Worm (Caenorhabditis elegans) whole organism, L4 larva: ENCODE measurements around the gene dis-3.
A peak's percentile ranks its signal among the peaks of the same experiment; 100 is the strongest.

ENCODE experiments used
- D1046.2 ChIP-seq: fragments of 200-800 bp; sonication (Bioruptor generic); IDR thresholded peaks from 2 replicates; pipeline ENCODE4 v1.3.6; 2022; ENCODE audit warnings: missing genetic modification characterization, missing compliant biosample characterization
- R02D3.7 ChIP-seq: fragments of 150-350 bp; sonication (generic microtip); optimal IDR thresholded peaks from 3 replicates; lab custom pipeline; 2014; ENCODE audit warnings: missing biosample characterization, missing genetic modification characterization
- T20F7.1 ChIP-seq: fragments of 200-800 bp; sonication (Bioruptor generic); optimal IDR thresholded peaks from 2 replicates; lab custom pipeline; 2018; ENCODE audit warnings: mild to moderate bottlenecking, missing genetic modification characterization, missing compliant biosample characterization
- Y105C5A.15 ChIP-seq: fragments of 200-800 bp; sonication (Bioruptor generic); IDR thresholded peaks from 2 replicates; pipeline ENCODE4 v1.3.6; 2022; ENCODE audit warnings: missing genetic modification characterization, missing compliant biosample characterization
- ZK546.5 ChIP-seq, 2 experiments: sonication (generic microtip); optimal IDR thresholded peaks; 2 replicates each; lab custom pipeline; 2017; ENCODE audit warnings: missing biosample characterization in 2 of 2, missing genetic modification characterization in 2 of 2
- aha-1 ChIP-seq: fragments of 150-350 bp; peaks from one replicate; lab custom pipeline; 2014; ENCODE audit warnings: missing biosample characterization, missing genetic modification characterization
- arid-1 ChIP-seq: fragments of 200-800 bp; sonication (Bioruptor generic); conservative IDR thresholded peaks from 2 replicates; pipeline ENCODE4 v1.3.6; 2022; ENCODE audit warnings: missing genetic modification reagents, missing genetic modification characterization, missing compliant biosample characterization
- daf-16 ChIP-seq, 3 experiments: sonication (generic microtip); optimal IDR thresholded peaks; 2 replicates each; lab custom pipeline; 2016 to 2017; ENCODE audit warnings: missing genetic modification characterization in 3 of 3, missing genetic modification reagents in 3 of 3, mild to moderate bottlenecking in 2 of 3, missing compliant biosample characterization in 2 of 3, missing biosample characterization in 1 of 3, moderate library complexity in 1 of 3
- daf-19 ChIP-seq: fragments of 200-800 bp; sonication (Bioruptor generic); conservative IDR thresholded peaks from 2 replicates; pipeline ENCODE4 v1.3.6; 2022; ENCODE audit warnings: missing genetic modification characterization, missing compliant biosample characterization
- dmd-6 ChIP-seq: fragments of 200-800 bp; sonication (Bioruptor generic); IDR thresholded peaks from 2 replicates; pipeline ENCODE4 v1.3.6; 2022; ENCODE audit warnings: missing genetic modification reagents, missing genetic modification characterization, missing compliant biosample characterization
- dve-1 ChIP-seq: sonication (generic microtip); optimal IDR thresholded peaks from 2 replicates; lab custom pipeline; 2017; ENCODE audit warnings: antibody characterized with exemption, mild to moderate bottlenecking, missing genetic modification characterization, missing compliant biosample characterization; ENCODE audit not compliant: insufficient read depth
- egl-27 ChIP-seq: sonication (generic microtip); optimal IDR thresholded peaks from 3 replicates; lab custom pipeline; 2017; ENCODE audit warnings: missing biosample characterization, missing genetic modification reagents, missing genetic modification characterization
- fkh-10 ChIP-seq: fragments of 150-350 bp; optimal IDR thresholded peaks from 2 replicates; lab custom pipeline; 2014; ENCODE audit warnings: missing biosample characterization, missing genetic modification reagents, missing genetic modification characterization
- gei-8 ChIP-seq: fragments of 200-800 bp; sonication (Bioruptor generic); optimal IDR thresholded peaks from 2 replicates; lab custom pipeline; 2018; ENCODE audit warnings: mild to moderate bottlenecking, missing genetic modification characterization, missing compliant biosample characterization
- hlh-11 ChIP-seq: fragments of 200-800 bp; sonication (Bioruptor generic); optimal IDR thresholded peaks from 2 replicates; lab custom pipeline; 2018; ENCODE audit warnings: mild to moderate bottlenecking, missing genetic modification characterization, missing compliant biosample characterization
- hlh-30 ChIP-seq: sonication (generic microtip); optimal IDR thresholded peaks from 2 replicates; lab custom pipeline; 2017; ENCODE audit warnings: antibody characterized with exemption, mild to moderate bottlenecking, missing genetic modification characterization, missing compliant biosample characterization; ENCODE audit not compliant: insufficient read depth
- lin-1 ChIP-seq: fragments of 200-800 bp; sonication (Bioruptor generic); IDR thresholded peaks from 2 replicates; pipeline ENCODE4 v1.3.6; 2022; ENCODE audit warnings: missing genetic modification reagents, missing genetic modification characterization, missing compliant biosample characterization
- lin-38 ChIP-seq: fragments of 200-800 bp; sonication (Bioruptor generic); IDR thresholded peaks from 2 replicates; pipeline ENCODE4 v1.3.6; 2022; ENCODE audit warnings: missing genetic modification reagents, missing genetic modification characterization, missing compliant biosample characterization
- lin-39 ChIP-seq: fragments of 150-350 bp; optimal IDR thresholded peaks from 2 replicates; lab custom pipeline; 2014; ENCODE audit warnings: missing biosample characterization, missing genetic modification reagents, missing genetic modification characterization
- lsy-2 ChIP-seq, 2 experiments: fragments of 150-350 bp in 1 of 2; sonication (generic microtip) in 1 of 2; optimal IDR thresholded peaks; 2 replicates each; lab custom pipeline; 2014 to 2017; ENCODE audit warnings: missing biosample characterization in 2 of 2, missing genetic modification characterization in 2 of 2
- madf-5 ChIP-seq, 2 experiments: fragments of 200-800 bp; sonication (Bioruptor generic); IDR thresholded peaks; 2 replicates each; pipeline ENCODE4 v1.3.6; 2022; ENCODE audit warnings: missing compliant biosample characterization in 2 of 2, missing genetic modification characterization in 2 of 2
- mdl-1 ChIP-seq, 2 experiments: fragments of 150-350 bp in 1 of 2; sonication (generic microtip) in 1 of 2; optimal IDR thresholded peaks; 2 replicates each; lab custom pipeline; 2014 to 2017; ENCODE audit warnings: missing biosample characterization in 2 of 2, missing genetic modification characterization in 2 of 2
- mes-2 ChIP-seq: sonication (generic microtip); optimal IDR thresholded peaks from 2 replicates; lab custom pipeline; 2016; ENCODE audit warnings: missing genotype, mild to moderate bottlenecking, missing genetic modification characterization, missing compliant biosample characterization; ENCODE audit not compliant: poor library complexity, severe bottlenecking
- mxl-2 ChIP-seq: fragments of 200-800 bp; sonication (Bioruptor generic); conservative IDR thresholded peaks from 2 replicates; pipeline ENCODE4 v1.3.6; 2022; ENCODE audit warnings: missing genetic modification reagents, missing genetic modification characterization, missing compliant biosample characterization
- nhr-102 ChIP-seq: sonication (generic microtip); optimal IDR thresholded peaks from 2 replicates; lab custom pipeline; 2016; ENCODE audit warnings: mild to moderate bottlenecking, missing genetic modification characterization, moderate library complexity, missing compliant biosample characterization
- nhr-111 ChIP-seq: fragments of 200-800 bp; sonication (Bioruptor generic); optimal IDR thresholded peaks from 2 replicates; lab custom pipeline; 2018; ENCODE audit warnings: mild to moderate bottlenecking, missing genetic modification characterization, missing compliant biosample characterization
- nhr-237 ChIP-seq: sonication (generic microtip); optimal IDR thresholded peaks from 2 replicates; lab custom pipeline; 2017; ENCODE audit warnings: missing biosample characterization, missing genetic modification characterization
- nhr-28 ChIP-seq: fragments of 150-350 bp; optimal IDR thresholded peaks from 2 replicates; lab custom pipeline; 2014; ENCODE audit warnings: missing biosample characterization, missing genetic modification characterization
- nhr-48 ChIP-seq: sonication (generic microtip); optimal IDR thresholded peaks from 2 replicates; lab custom pipeline; 2016; ENCODE audit warnings: mild to moderate bottlenecking, missing genetic modification characterization, missing compliant biosample characterization
- nhr-77 ChIP-seq: fragments of 150-350 bp; optimal IDR thresholded peaks from 2 replicates; lab custom pipeline; 2014; ENCODE audit warnings: missing biosample characterization, missing genetic modification characterization
- pha-4 ChIP-seq, 2 experiments: fragments of 150-350 bp in 1 of 2; fragments of 200-800 bp in 1 of 2; sonication (Bioruptor generic) in 1 of 2; IDR thresholded peaks in 1 of 2; optimal IDR thresholded peaks in 1 of 2; 2 replicates each; pipeline versions ENCODE4 v1.3.6 to Lab custom; 2014 to 2022; ENCODE audit warnings: missing genetic modification characterization in 2 of 2, missing genetic modification reagents in 2 of 2, missing biosample characterization in 1 of 2, missing compliant biosample characterization in 1 of 2
- php-3 ChIP-seq: fragments of 200-800 bp; sonication (Bioruptor generic); IDR thresholded peaks from 2 replicates; pipeline ENCODE4 v1.3.6; 2022; ENCODE audit warnings: missing genetic modification reagents, missing genetic modification characterization, missing compliant biosample characterization
- pqm-1 ChIP-seq: sonication (generic microtip); optimal IDR thresholded peaks from 2 replicates; lab custom pipeline; 2017; ENCODE audit warnings: missing biosample characterization, missing genetic modification characterization
- saeg-2 ChIP-seq: fragments of 200-800 bp; sonication (Bioruptor generic); IDR thresholded peaks from 2 replicates; pipeline ENCODE4 v1.3.6; 2022; ENCODE audit warnings: missing genetic modification reagents, missing genetic modification characterization, missing compliant biosample characterization
- tra-1 ChIP-seq: fragments of 200-800 bp; sonication (Bioruptor generic); IDR thresholded peaks from 2 replicates; pipeline ENCODE4 v1.3.6; 2022; ENCODE audit warnings: missing genetic modification reagents, missing genetic modification characterization, missing compliant biosample characterization
- zag-1 ChIP-seq: fragments of 150-350 bp; optimal IDR thresholded peaks from 2 replicates; lab custom pipeline; 2014; ENCODE audit warnings: missing biosample characterization, missing genetic modification characterization
- ztf-7 ChIP-seq: fragments of 150-350 bp; optimal IDR thresholded peaks from 2 replicates; lab custom pipeline; 2014; ENCODE audit warnings: missing biosample characterization, missing genetic modification characterization

The dis-3 gene

ce11 chrIV:10059175-10059574, 37.8 kb upstream of the dis-3 start:
- TF ChIP-seq nhr-102 (tag; lab: Kevin White, UChicago) (peak; percentile 31), nhr-48 (tag; lab: Kevin White, UChicago) (peak; percentile 43), daf-16 (GFP tag; optimal IDR thresholded peaks at IDR 0.05; lab: Kevin White, UChicago) (peak in 1 of 2 experiments; percentile 38), daf-16 (tag; optimal IDR thresholded peaks at IDR 0.05; lab: Kevin White, UChicago) (peak; percentile 88), fkh-10 (no peak), lin-1 (GFP tag; lab: Robert Waterston, UW) (0 out of 2 replicates have a peak, but pooled peaks have one; percentile 11), dmd-6 (GFP tag; lab: Robert Waterston, UW) (peak; percentile 90), saeg-2 (GFP tag; lab: Robert Waterston, UW) (0 out of 2 replicates have a peak, but pooled peaks have one; percentile 19), pha-4 (GFP tag; IDR thresholded peaks at IDR 0.05; lab: Robert Waterston, UW) (0 out of 2 replicates have a peak, but pooled peaks have one; percentile 16), pha-4 (tag; optimal IDR thresholded peaks at IDR 0.05; lab: Kevin White, UChicago) (no peak), lin-39 (no peak), hlh-30 (tag; lab: Kevin White, UChicago) (peak; percentile 44), dve-1 (tag; lab: Kevin White, UChicago) (peak; percentile 93), php-3 (GFP tag; lab: Robert Waterston, UW) (peak; percentile 65; the same call in 1 of the 2 replicates), zag-1 (tag; lab: Kevin White, UChicago) (no peak), daf-19 (GFP tag; lab: Robert Waterston, UW) (no peak), pqm-1 (tag; lab: Kevin White, UChicago) (peak; percentile 91), mxl-2 (0 out of 2 replicates have a peak, but pooled peaks have one; percentile 22), lin-38 (GFP tag; lab: Robert Waterston, UW) (peak; percentile 19; the same call in 1 of the 2 replicates), aha-1 (tag; lab: Kevin White, UChicago) (peak; percentile 87), nhr-28 (tag; lab: Kevin White, UChicago) (peak; percentile 57), hlh-11 (tag; lab: Kevin White, UChicago) (peak; percentile 80), gei-8 (no peak), tra-1 (GFP tag; lab: Robert Waterston, UW) (peak; percentile 63; the same call in 1 of the 2 replicates), T20F7.1 (GFP tag; lab: Kevin White, UChicago) (peak; percentile 21), ZK546.5 (tag; optimal IDR thresholded peaks at IDR 0.05; lab: Kevin White, UChicago) (no peak), nhr-77 (peak; percentile 41), egl-27 (no peak), nhr-111 (GFP tag; lab: Kevin White, UChicago) (no peak), ztf-7 (no peak), mdl-1 (tag; optimal IDR thresholded peaks at IDR 0.05; lab: Kevin White, UChicago) (peak in 1 of 2 experiments; percentile 47), lsy-2 (tag; optimal IDR thresholded peaks at IDR 0.05; lab: Kevin White, UChicago) (peak in 1 of 2 experiments; percentile 1)

- TF ChIP-seq R02D3.7 (tag; lab: Kevin White, UChicago) (no peak), madf-5 (GFP tag; IDR thresholded peaks at IDR 0.05; lab: Robert Waterston, UW) (no peak), D1046.2 (no peak), Y105C5A.15 (GFP tag; lab: Robert Waterston, UW) (no peak), arid-1 (GFP tag; lab: Robert Waterston, UW) (no peak), nhr-237 (tag; lab: Kevin White, UChicago) (no peak), pqm-1 (tag; lab: Kevin White, UChicago) (peak; percentile 2), dmd-6 (GFP tag; lab: Robert Waterston, UW) (peak; percentile 34), daf-16 (GFP tag; optimal IDR thresholded peaks at IDR 0.05; lab: Kevin White, UChicago) (no peak), daf-16 (tag; optimal IDR thresholded peaks at IDR 0.05; lab: Kevin White, UChicago) (peak; percentile 50), mes-2 (tag; lab: Kevin White, UChicago) (no peak), aha-1 (tag; lab: Kevin White, UChicago) (peak; percentile 59)
Observed at ce11 chrIV:10060795-10061194, 36.2 kb upstream of the dis-3 start.
